Worm (Caenorhabditis elegans) whole organism, mixed stage, embryonic: ENCODE results near the gene C25E10.8.

Experiments
- M03D4.4 ChIP-seq: sonication (generic microtip); optimal IDR thresholded peaks from 2 replicates; lab custom pipeline; 2017; ENCODE audit warnings: mild to moderate bottlenecking, missing genetic modification characterization, missing compliant biosample characterization
- bed-3 ChIP-seq: fragments of 200-800 bp; sonication (Bioruptor generic); optimal IDR thresholded peaks from 3 replicates; lab custom pipeline; 2018; ENCODE audit warnings: mild to moderate bottlenecking, missing genetic modification characterization, moderate library complexity, missing compliant biosample characterization
- blmp-1 ChIP-seq: fragments of 150-350 bp; optimal IDR thresholded peaks from 2 replicates; lab custom pipeline; 2014; ENCODE audit warnings: missing biosample characterization, missing genetic modification characterization
- ceh-39 ChIP-seq: fragments of 150-350 bp; optimal IDR thresholded peaks from 2 replicates; lab custom pipeline; 2014; ENCODE audit warnings: missing biosample characterization, missing genetic modification characterization
- ceh-43 ChIP-seq: fragments of 200-800 bp; sonication (Bioruptor generic); optimal IDR thresholded peaks from 2 replicates; lab custom pipeline; 2018; ENCODE audit warnings: mild to moderate bottlenecking, missing genetic modification characterization, moderate library complexity, missing compliant biosample characterization
- ceh-83 ChIP-seq: fragments of 200-800 bp; sonication (Bioruptor generic); optimal IDR thresholded peaks from 2 replicates; lab custom pipeline; 2018; ENCODE audit warnings: mild to moderate bottlenecking, missing genetic modification characterization, missing compliant biosample characterization
- ces-1 ChIP-seq: fragments of 150-350 bp; optimal IDR thresholded peaks from 2 replicates; lab custom pipeline; 2014; ENCODE audit warnings: missing biosample characterization, missing genetic modification reagents, missing genetic modification characterization
- cnd-1 ChIP-seq: fragments of 200-800 bp; sonication (Bioruptor generic); optimal IDR thresholded peaks from 2 replicates; lab custom pipeline; 2018; ENCODE audit warnings: mild to moderate bottlenecking, missing genetic modification characterization, missing compliant biosample characterization
- drap-1 ChIP-seq: fragments of 200-800 bp; sonication (Bioruptor generic); optimal IDR thresholded peaks from 3 replicates; lab custom pipeline; 2018; ENCODE audit warnings: mild to moderate bottlenecking, missing genetic modification characterization, missing compliant biosample characterization
- elt-1 ChIP-seq: sonication (generic microtip); optimal IDR thresholded peaks from 2 replicates; lab custom pipeline; 2017; ENCODE audit warnings: missing genetic modification characterization, mild to moderate bottlenecking, missing compliant biosample characterization, antibody characterized with exemption, moderate library complexity, borderline replicate concordance; ENCODE audit not compliant: insufficient read depth
- elt-3 ChIP-seq: fragments of 150-350 bp; optimal IDR thresholded peaks from 2 replicates; lab custom pipeline; 2014; ENCODE audit warnings: missing biosample characterization, missing genetic modification characterization
- flh-1 ChIP-seq: fragments of 200-800 bp; sonication (Bioruptor generic); optimal IDR thresholded peaks from 2 replicates; lab custom pipeline; 2018; ENCODE audit warnings: mild to moderate bottlenecking, missing genetic modification characterization, moderate library complexity, missing compliant biosample characterization
- ham-2 ChIP-seq: fragments of 200-800 bp; sonication (Bioruptor generic); optimal IDR thresholded peaks from 2 replicates; lab custom pipeline; 2018; ENCODE audit warnings: mild to moderate bottlenecking, missing genetic modification characterization, missing compliant biosample characterization
- hlh-1 ChIP-seq: fragments of 150-350 bp; optimal IDR thresholded peaks from 2 replicates; lab custom pipeline; 2014; ENCODE audit warnings: missing biosample characterization, missing genetic modification reagents, missing genetic modification characterization
- lin-13 ChIP-seq: fragments of 150-350 bp; optimal IDR thresholded peaks from 2 replicates; lab custom pipeline; 2014; ENCODE audit warnings: missing biosample characterization, missing genetic modification characterization
- lin-32 ChIP-seq: fragments of 200-800 bp; sonication (Bioruptor generic); optimal IDR thresholded peaks from 2 replicates; lab custom pipeline; 2018; ENCODE audit warnings: mild to moderate bottlenecking, missing genetic modification characterization, missing compliant biosample characterization
- lsy-2 ChIP-seq: fragments of 150-350 bp; optimal IDR thresholded peaks from 2 replicates; lab custom pipeline; 2014; ENCODE audit warnings: missing biosample characterization, missing genetic modification characterization
- mab-5 ChIP-seq: fragments of 150-350 bp; optimal IDR thresholded peaks from 2 replicates; lab custom pipeline; 2014; ENCODE audit warnings: missing biosample characterization, missing genetic modification characterization
- mep-1 ChIP-seq: fragments of 150-350 bp; optimal IDR thresholded peaks from 2 replicates; lab custom pipeline; 2017; ENCODE audit warnings: missing biosample characterization, missing genetic modification reagents, missing genetic modification characterization, inconsistent platforms
- mls-2 ChIP-seq: sonication (generic microtip); optimal IDR thresholded peaks from 2 replicates; lab custom pipeline; 2016; ENCODE audit warnings: mild to moderate bottlenecking, missing genetic modification characterization, moderate library complexity, missing compliant biosample characterization
- nhr-12 ChIP-seq: fragments of 150-350 bp; optimal IDR thresholded peaks from 2 replicates; lab custom pipeline; 2014; ENCODE audit warnings: missing biosample characterization, missing genetic modification characterization
- nhr-2 ChIP-seq: fragments of 150-350 bp; optimal IDR thresholded peaks from 2 replicates; lab custom pipeline; 2014; ENCODE audit warnings: missing biosample characterization, missing genetic modification characterization
- nhr-237 ChIP-seq: fragments of 150-350 bp; optimal IDR thresholded peaks from 2 replicates; lab custom pipeline; 2014; ENCODE audit warnings: missing biosample characterization, missing genetic modification characterization
- nhr-28 ChIP-seq: fragments of 150-350 bp; optimal IDR thresholded peaks from 2 replicates; lab custom pipeline; 2014; ENCODE audit warnings: missing biosample characterization, missing genetic modification characterization
- nhr-76 ChIP-seq: sonication (generic microtip); optimal IDR thresholded peaks from 2 replicates; lab custom pipeline; 2017; ENCODE audit warnings: missing biosample characterization, missing genetic modification characterization
- pha-4 ChIP-seq: fragments of 150-350 bp; optimal IDR thresholded peaks from 2 replicates; lab custom pipeline; 2018; ENCODE audit warnings: missing biosample characterization, missing genetic modification reagents, missing genetic modification characterization
- sem-2 ChIP-seq: fragments of 200-800 bp; sonication (Bioruptor generic); optimal IDR thresholded peaks from 2 replicates; lab custom pipeline; 2018; ENCODE audit warnings: mild to moderate bottlenecking, missing genetic modification characterization, missing compliant biosample characterization
- snpc-4 ChIP-seq: fragments of 150-350 bp; optimal IDR thresholded peaks from 2 replicates; lab custom pipeline; 2014; ENCODE audit warnings: missing biosample characterization, missing genetic modification characterization
- sptf-1 ChIP-seq: sonication (generic microtip); optimal IDR thresholded peaks from 2 replicates; lab custom pipeline; 2017; ENCODE audit warnings: mild to moderate bottlenecking, missing genetic modification characterization, moderate library complexity, missing compliant biosample characterization
- tbx-8 ChIP-seq: fragments of 200-800 bp; sonication (Bioruptor generic); optimal IDR thresholded peaks from 2 replicates; lab custom pipeline; 2018; ENCODE audit warnings: mild to moderate bottlenecking, missing genetic modification characterization, moderate library complexity, missing compliant biosample characterization
- unc-120 ChIP-seq: sonication (generic microtip); optimal IDR thresholded peaks from 2 replicates; lab custom pipeline; 2017; ENCODE audit warnings: missing genetic modification characterization, missing compliant biosample characterization; ENCODE audit not compliant: poor library complexity, severe bottlenecking
- unc-39 ChIP-seq: fragments of 150-350 bp; optimal IDR thresholded peaks from 2 replicates; lab custom pipeline; 2014; ENCODE audit warnings: missing biosample characterization, missing genetic modification characterization
- unc-62 ChIP-seq: fragments of 150-350 bp; optimal IDR thresholded peaks from 2 replicates; lab custom pipeline; 2014; ENCODE audit warnings: missing biosample characterization, missing genetic modification reagents, missing genetic modification characterization
- zip-8 ChIP-seq: fragments of 150-350 bp; optimal IDR thresholded peaks from 2 replicates; lab custom pipeline; 2014; ENCODE audit warnings: missing biosample characterization, missing genetic modification characterization
- ztf-11 ChIP-seq: fragments of 150-350 bp; optimal IDR thresholded peaks from 2 replicates; lab custom pipeline; 2014; ENCODE audit warnings: missing biosample characterization, missing genetic modification characterization

Gene C25E10.8

ce11 chrV:9095613-9096317 is 41.9 kb upstream of the C25E10.8 start, which contains the start of gene F21C10.10:
Gene F21C10.10, plus strand, starts transcription at chrV:9096267.
- TF ChIP-seq nhr-12 (tag; lab: Kevin White, UChicago) (no peak), unc-39 (tag; lab: Kevin White, UChicago) (no peak), snpc-4 (no peak), cnd-1 (tag; lab: Kevin White, UChicago) (peak; percentile 6), nhr-237 (tag; lab: Kevin White, UChicago) (peak; percentile 6), pha-4 (tag; lab: Kevin White, UChicago) (peak; percentile 61), ces-1 (GFP tag; lab: Kevin White, UChicago) (peak; percentile 64), zip-8 (tag; lab: Kevin White, UChicago) (no peak), ceh-39 (peak; percentile 59), elt-1 (tag; lab: Kevin White, UChicago) (peak; percentile 49), lsy-2 (peak; percentile 28), lin-32 (GFP tag; lab: Kevin White, UChicago) (no peak), tbx-8 (GFP tag; lab: Kevin White, UChicago) (no peak), ceh-83 (no peak), ham-2 (GFP tag; lab: Kevin White, UChicago) (no peak), nhr-2 (tag; lab: Kevin White, UChicago) (peak; percentile 72), bed-3 (GFP tag; lab: Kevin White, UChicago) (no peak), ztf-11 (tag; lab: Kevin White, UChicago) (no peak), nhr-28 (tag; lab: Kevin White, UChicago) (no peak), blmp-1 (tag; lab: Kevin White, UChicago) (no peak), M03D4.4 (tag; lab: Kevin White, UChicago) (no peak), drap-1 (GFP tag; lab: Kevin White, UChicago) (peak; percentile 29), unc-62 (GFP tag; lab: Kevin White, UChicago) (peak; percentile 87), unc-120 (peak; percentile 74), elt-3 (tag; lab: Kevin White, UChicago) (no peak), sptf-1 (tag; lab: Kevin White, UChicago) (no peak), ceh-43 (no peak), mls-2 (tag; lab: Kevin White, UChicago) (no peak), lin-13 (tag; lab: Kevin White, UChicago) (no peak), mep-1 (tag; lab: Kevin White, UChicago) (peak; percentile 62), nhr-76 (tag; lab: Kevin White, UChicago) (no peak), mab-5 (tag; lab: Kevin White, UChicago) (no peak), sem-2 (GFP tag; lab: Kevin White, UChicago) (no peak), hlh-1 (tag; lab: Kevin White, UChicago) (peak; percentile 88), flh-1 (GFP tag; lab: Kevin White, UChicago) (no peak)

ce11 chrV:9094976-9095375 is 41.1 kb upstream of the C25E10.8 start:
- TF ChIP-seq flh-1 (GFP tag; lab: Kevin White, UChicago) (no peak), zip-8 (tag; lab: Kevin White, UChicago) (no peak), pha-4 (tag; lab: Kevin White, UChicago) (no peak), M03D4.4 (tag; lab: Kevin White, UChicago) (no peak), ham-2 (GFP tag; lab: Kevin White, UChicago) (no peak), lin-32 (GFP tag; lab: Kevin White, UChicago) (no peak)
- TF ChIP-seq, all 35 proteins: peak for 0

DNA sequence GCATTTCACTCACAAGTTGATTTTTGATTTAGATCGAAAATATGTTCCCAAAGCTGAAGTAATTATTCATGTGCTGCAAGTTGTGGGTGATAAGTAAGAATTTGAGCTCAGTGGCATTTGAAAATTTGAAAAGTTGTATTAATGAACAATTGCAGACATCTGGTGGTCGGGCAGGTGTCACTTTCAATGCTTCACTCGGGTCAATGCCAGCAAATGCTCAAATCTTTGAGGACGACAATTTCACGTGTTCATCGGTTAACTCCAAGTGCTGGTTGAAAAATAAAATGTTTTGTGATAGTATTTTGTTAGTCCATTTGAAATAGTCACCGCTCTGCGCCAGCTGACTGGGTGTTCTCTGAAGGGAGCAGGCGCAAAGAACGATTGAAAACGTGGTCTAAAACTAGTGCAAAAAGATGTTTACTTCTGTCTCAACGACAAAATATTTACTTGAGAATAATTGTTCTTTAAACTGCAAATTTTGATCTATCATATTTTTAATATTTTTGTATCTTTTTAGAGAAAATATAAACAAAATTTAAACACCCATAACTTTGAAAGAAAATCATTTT is 40.3 kb upstream of the C25E10.8 start:
- TF ChIP-seq hlh-1 (tag; lab: Kevin White, UChicago), result peak; percentile 69
- TF ChIP-seq M03D4.4 (tag; lab: Kevin White, UChicago), result no peak
